Fruit fly (Drosophila melanogaster) whole organism, prepupa: ENCODE results near the gene Bre1.

Experiments
- CG32006 ChIP-seq: fragments of 200-800 bp; sonication (Bioruptor generic); optimal IDR thresholded peaks from 3 replicates; lab custom pipeline; 2017; ENCODE audit warnings: missing biosample characterization, mild to moderate bottlenecking, missing genetic modification characterization
- CG6163 ChIP-seq: fragments of 200-800 bp; sonication (Bioruptor generic); IDR thresholded peaks from 3 replicates; pipeline ENCODE4 v1.3.6; 2022; ENCODE audit warnings: missing biosample characterization, missing genetic modification characterization
- CG6792 ChIP-seq: fragments of 200-800 bp; sonication (Bioruptor generic); optimal IDR thresholded peaks from 3 replicates; lab custom pipeline; 2016; ENCODE audit warnings: missing biosample characterization, missing genetic modification characterization
- CG8632 ChIP-seq: fragments of 200-800 bp; sonication (Bioruptor generic); optimal IDR thresholded peaks from 3 replicates; lab custom pipeline; 2016; ENCODE audit warnings: missing biosample characterization, missing genetic modification characterization
- Lpt ChIP-seq: fragments of 200-800 bp; sonication (Bioruptor generic); optimal IDR thresholded peaks from 3 replicates; lab custom pipeline; 2016; ENCODE audit warnings: missing biosample characterization, missing genetic modification characterization
- Sox102F ChIP-seq: fragments of 200-800 bp; sonication (Bioruptor generic); optimal IDR thresholded peaks from 2 replicates; lab custom pipeline; 2016; ENCODE audit warnings: missing biosample characterization, mild to moderate bottlenecking, missing genetic modification characterization

DNA sequence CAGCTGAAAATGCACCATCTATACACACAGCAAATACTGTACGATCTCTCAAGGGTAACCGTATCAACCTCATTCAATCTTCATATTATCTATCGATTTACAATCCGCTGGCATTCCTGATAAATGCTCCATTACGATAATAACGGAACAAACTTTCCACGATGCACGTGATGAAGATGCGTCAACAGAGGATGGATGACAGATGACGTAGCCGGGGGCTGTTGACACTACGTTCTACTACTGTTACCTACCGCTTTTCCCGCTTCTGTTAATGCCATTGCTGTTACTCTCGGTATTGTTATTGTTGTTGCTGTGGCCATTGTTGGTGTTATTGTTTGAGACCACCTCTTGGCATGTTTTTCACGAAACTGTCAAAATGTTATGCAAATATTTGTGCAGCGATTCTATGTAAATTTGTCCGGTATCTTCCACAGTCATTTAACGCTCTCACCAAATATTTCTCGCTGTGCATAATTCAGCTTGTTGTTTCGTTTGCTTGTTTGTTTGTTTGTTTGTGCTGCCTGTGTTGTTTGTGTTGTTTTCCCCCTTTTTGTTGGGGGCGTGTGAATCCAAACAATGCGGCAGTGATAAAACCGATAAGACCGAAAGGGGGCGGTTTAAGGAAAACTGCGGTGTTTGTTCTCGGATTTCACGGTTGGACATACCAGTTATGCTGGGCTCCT is 29.9 kb upstream of the Bre1 start:
- no peak for TF ChIP-seq CG8632 (GFP tag; lab: Kevin White, UChicago)
- no peak for TF ChIP-seq Sox102F (GFP tag; lab: Kevin White, UChicago)
- no peak for TF ChIP-seq CG32006 (GFP tag; lab: Kevin White, UChicago)
- TF ChIP-seq CG6163 = peak; percentile 53; the same call in 1 of the 3 replicates
- no peak for TF ChIP-seq Lpt (GFP tag; lab: Kevin White, UChicago)
- peak; percentile 1 for TF ChIP-seq CG6792
